Fruit fly (Drosophila melanogaster) Kc167 (cell line): ENCODE results near the gene Orc2.

ENCODE experiments used
- Myc ChIP-seq: fragments of >200 bp; optimal IDR thresholded peaks from 2 replicates; lab custom pipeline; 2017; ENCODE audit warnings: missing external identifiers
- Sin3A ChIP-seq: fragments of >200 bp; optimal IDR thresholded peaks from 2 replicates; lab custom pipeline; 2018; ENCODE audit warnings: missing external identifiers
- h ChIP-seq: fragments of >200 bp; optimal IDR thresholded peaks from 3 replicates; lab custom pipeline; 2018; ENCODE audit warnings: missing external identifiers
- insv ChIP-seq: fragments of >200 bp; optimal IDR thresholded peaks from 3 replicates; lab custom pipeline; 2018; ENCODE audit warnings: missing external identifiers
- psq ChIP-seq: fragments of >200 bp; optimal IDR thresholded peaks from 2 replicates; lab custom pipeline; 2017; ENCODE audit warnings: missing external identifiers

dm6 chr3R:14001208-14001916 is 36.7 kb downstream of the Orc2 start:
- TF ChIP-seq psq (lab: Kevin White, UChicago) (no peak), Myc (lab: Kevin White, UChicago) (no peak), insv (lab: Kevin White, UChicago) (no peak), Sin3A (lab: Kevin White, UChicago) (no peak), h (lab: Kevin White, UChicago) (no peak)
